Fruit fly (Drosophila melanogaster) whole organism, embryonic: Measurements from ENCODE around the gene Nepl9.

Experiments
- CG1024 ChIP-seq: fragments of 200-800 bp; sonication (Bioruptor generic); IDR thresholded peaks from 2 replicates; pipeline ENCODE4 v1.3.6; 2022; ENCODE audit warnings: missing biosample characterization, missing genetic modification characterization
- CG2712 ChIP-seq: fragments of 200-800 bp; optimal IDR thresholded peaks from 3 replicates; lab custom pipeline; 2019; ENCODE audit warnings: missing biosample characterization, mild to moderate bottlenecking, missing genetic modification characterization, moderate library complexity
- CG32532 ChIP-seq: fragments of 200-800 bp; sonication (Bioruptor generic); IDR thresholded peaks from 2 replicates; pipeline ENCODE4 v1.3.6; 2022; ENCODE audit warnings: missing biosample characterization, missing genetic modification characterization
- CG8478 ChIP-seq: fragments of >200 bp; optimal IDR thresholded peaks from 2 replicates; lab custom pipeline; 2018
- E2f1 ChIP-seq: fragments of 200-800 bp; sonication (Bioruptor generic); IDR thresholded peaks from 2 replicates; pipeline ENCODE4 v1.3.6; 2022; ENCODE audit warnings: missing biosample characterization, missing genetic modification characterization
- dm ChIP-seq: fragments of 200-800 bp; sonication (Bioruptor generic); optimal IDR thresholded peaks from 3 replicates; lab custom pipeline; 2016; ENCODE audit warnings: missing biosample characterization, missing genetic modification characterization
- hth ChIP-seq: fragments of >200 bp; optimal IDR thresholded peaks from 2 replicates; lab custom pipeline; 2017; ENCODE audit warnings: inconsistent platforms
- scrt ChIP-seq: fragments of 200-800 bp; sonication (Bioruptor generic); optimal IDR thresholded peaks from 2 replicates; lab custom pipeline; 2018; ENCODE audit warnings: missing biosample characterization, mild to moderate bottlenecking, missing genetic modification characterization, moderate library complexity
- tin ChIP-seq: fragments of 200-800 bp; sonication (Bioruptor generic); optimal IDR thresholded peaks from 3 replicates; lab custom pipeline; 2016; ENCODE audit warnings: missing biosample characterization, missing genetic modification characterization

DNA sequence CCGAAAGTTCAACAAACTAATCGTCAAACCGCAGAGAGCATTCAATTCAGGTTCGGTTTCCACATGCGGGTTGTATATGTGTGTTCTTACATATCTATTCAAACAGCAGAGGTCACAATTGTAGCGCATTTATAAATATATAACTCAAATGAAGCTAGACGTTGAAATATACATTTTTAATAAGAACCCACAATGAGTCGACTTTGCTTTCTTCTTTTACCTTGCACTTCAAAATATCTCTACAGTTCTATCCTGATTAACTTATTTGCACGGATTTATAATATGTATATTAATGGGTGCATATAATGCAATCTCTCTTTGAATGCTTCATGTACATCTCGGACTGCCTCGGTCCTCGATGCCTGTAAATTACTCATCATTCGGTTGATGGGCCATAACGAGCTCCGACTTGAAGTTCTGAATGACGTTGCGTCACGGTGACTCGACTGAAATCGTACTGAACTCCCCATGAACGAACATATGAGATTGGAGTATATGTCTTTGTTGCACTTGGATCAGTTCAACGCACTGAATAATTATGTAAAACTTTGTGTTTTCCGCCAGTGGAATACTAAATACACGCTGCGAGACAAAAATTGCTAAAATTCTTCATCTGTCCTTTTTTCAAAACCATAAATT, 18.6 kb downstream of the Nepl9 start:
- TF ChIP-seq hth, result no peak
- TF ChIP-seq tin (GFP tag; lab: Kevin White, UChicago), result peak; percentile 8
- no peak for TF ChIP-seq dm
- TF ChIP-seq CG32532, result no peak
- peak; percentile 61 for TF ChIP-seq CG2712 (tag; lab: Kevin White, UChicago)
- TF ChIP-seq CG1024, result no peak
- TF ChIP-seq CG8478 (lab: Kevin White, UChicago), result no peak
- no peak for TF ChIP-seq scrt (GFP tag; lab: Kevin White, UChicago)
- no peak for TF ChIP-seq E2f1 (GFP tag; lab: Robert Waterston, UW)
